Worm (Caenorhabditis elegans) whole organism, early embryonic: ENCODE results near the gene W06D11.1.

Experiments used
- B0310.2 ChIP-seq: sonication (generic microtip); optimal IDR thresholded peaks from 2 replicates; lab custom pipeline; 2016; ENCODE audit warnings: mild to moderate bottlenecking, missing genetic modification characterization, missing compliant biosample characterization
- F13C5.2 ChIP-seq: sonication (generic microtip); optimal IDR thresholded peaks from 2 replicates; lab custom pipeline; 2017; ENCODE audit warnings: mild to moderate bottlenecking, missing genetic modification characterization, inconsistent platforms, missing compliant biosample characterization
- ama-1 ChIP-seq: fragments of 150-350 bp; optimal IDR thresholded peaks from 2 replicates; lab custom pipeline; 2014
- ceh-36 ChIP-seq: sonication (generic microtip); optimal IDR thresholded peaks from 2 replicates; lab custom pipeline; 2016; ENCODE audit warnings: missing genetic modification characterization, inconsistent platforms, missing compliant biosample characterization
- ets-7 ChIP-seq: sonication (generic microtip); optimal IDR thresholded peaks from 2 replicates; lab custom pipeline; 2016; ENCODE audit warnings: missing genotype, missing genetic modification characterization, missing compliant biosample characterization
- hmbx-1 ChIP-seq: sonication (generic microtip); optimal IDR thresholded peaks from 2 replicates; lab custom pipeline; 2016; ENCODE audit warnings: mild to moderate bottlenecking, missing genetic modification characterization, missing compliant biosample characterization
- hmg-4 ChIP-seq: fragments of 200-800 bp; sonication (Bioruptor generic); optimal IDR thresholded peaks from 2 replicates; lab custom pipeline; 2018; ENCODE audit warnings: mild to moderate bottlenecking, missing genetic modification characterization, missing compliant biosample characterization
- pes-1 ChIP-seq: fragments of 200-800 bp; sonication (Bioruptor generic); IDR thresholded peaks from 2 replicates; pipeline ENCODE4 v1.3.6; 2022; ENCODE audit warnings: missing genetic modification reagents, missing genetic modification characterization, missing compliant biosample characterization
- sea-1 ChIP-seq: fragments of 200-800 bp; sonication (Bioruptor generic); conservative IDR thresholded peaks from 2 replicates; pipeline ENCODE4 v1.3.6; 2022; ENCODE audit warnings: missing genetic modification characterization, missing compliant biosample characterization
- tra-4 ChIP-seq: sonication (generic microtip); optimal IDR thresholded peaks from 2 replicates; lab custom pipeline; 2017; ENCODE audit warnings: missing genetic modification characterization, missing compliant biosample characterization

- TF ChIP-seq sea-1, result no peak
- TF ChIP-seq tra-4 (tag; lab: Kevin White, UChicago), result no peak
- TF ChIP-seq pes-1 (GFP tag; lab: Robert Waterston, UW), result no peak
- no peak for TF ChIP-seq ama-1 (lab: Kevin White, UChicago)
- TF ChIP-seq F13C5.2, result no peak
- TF ChIP-seq ceh-36 (tag; lab: Kevin White, UChicago), result no peak
- no peak for TF ChIP-seq hmg-4 (GFP tag; lab: Kevin White, UChicago)
- no peak for TF ChIP-seq B0310.2 (tag; lab: Kevin White, UChicago)
- no peak for TF ChIP-seq hmbx-1 (tag; lab: Kevin White, UChicago)
- no peak for TF ChIP-seq ets-7
Measured at ce11 chrX:12315268-12315667, 20.9 kb downstream of the W06D11.1 start, which contains the start of gene xtr-2.
